Fruit fly (Drosophila melanogaster): Measurements from ENCODE around the gene SH3PX1.

The SH3PX1 gene

dm6 chr3L:9671372-9671771, 42.3 kb downstream of the SH3PX1 start (continued):
- TF ChIP-seq CG10209 (GFP tag; optimal IDR thresholded peaks at IDR 0.05) (no peak), lov (optimal IDR thresholded peaks at IDR 0.05) (no peak), lov (GFP tag; IDR thresholded peaks at IDR 0.05) (no peak), ro (GFP tag; IDR thresholded peaks at IDR 0.05) (no peak), pfk (GFP tag; optimal IDR thresholded peaks at IDR 0.05) (no peak), nerfin-1 (tag; optimal IDR thresholded peaks at IDR 0.05) (no peak), sima (GFP tag; optimal IDR thresholded peaks at IDR 0.05) (no peak), CG33213 (GFP tag; optimal IDR thresholded peaks at IDR 0.05) (no peak), gcm2 (GFP tag; optimal IDR thresholded peaks at IDR 0.05) (no peak), ato (GFP tag; IDR thresholded peaks at IDR 0.05; ENCODE audit: partially characterized antibody) (no peak), Bdp1 (GFP tag; optimal IDR thresholded peaks at IDR 0.05) (no peak), hkb (optimal IDR thresholded peaks at IDR 0.05) (no peak), hkb (GFP tag; IDR thresholded peaks at IDR 0.05) (no peak), Chrac-16 (GFP tag; optimal IDR thresholded peaks at IDR 0.05) (no peak), Nf-YC (tag; optimal IDR thresholded peaks at IDR 0.05) (no peak), CG34376 (GFP tag; optimal IDR thresholded peaks at IDR 0.05) (peak; percentile 78), tap (tag; optimal IDR thresholded peaks at IDR 0.05) (no peak), gro (GFP tag; optimal IDR thresholded peaks at IDR 0.05) (no peak), grn (GFP tag; optimal IDR thresholded peaks at IDR 0.05) (peak; percentile 92), sc (optimal IDR thresholded peaks at IDR 0.05) (no peak), sc (GFP tag; optimal IDR thresholded peaks at IDR 0.05) (no peak), HHEX (GFP tag; optimal IDR thresholded peaks at IDR 0.05) (no peak), bsh (GFP tag; optimal IDR thresholded peaks at IDR 0.05) (no peak), danr (GFP tag; IDR thresholded peaks at IDR 0.05) (no peak), CG11560 (tag; IDR thresholded peaks at IDR 0.05) (no peak), lilli (GFP tag; optimal IDR thresholded peaks at IDR 0.05) (no peak), CG16779 (GFP tag; IDR thresholded peaks at IDR 0.05) (no peak), vvl (GFP tag; IDR thresholded peaks at IDR 0.05) (no peak), CG7271 (tag; optimal IDR thresholded peaks at IDR 0.05) (no peak), CG31224 (GFP tag; IDR thresholded peaks at IDR 0.05) (no peak), H2.0 (GFP tag; IDR thresholded peaks at IDR 0.05) (no peak), sens (GFP tag) (no peak), CG8290 (GFP tag; optimal IDR thresholded peaks at IDR 0.05) (no peak), CG8290 (tag; optimal IDR thresholded peaks at IDR 0.05) (no peak), prd (optimal IDR thresholded peaks at IDR 0.05) (no peak), prd (GFP tag; IDR thresholded peaks at IDR 0.05) (no peak), CG1832 (GFP tag; optimal IDR thresholded peaks at IDR 0.05) (no peak), lmd (GFP tag; IDR thresholded peaks at IDR 0.05) (no peak), NfI (GFP tag; optimal IDR thresholded peaks at IDR 0.05) (no peak), CG13624 (GFP tag; optimal IDR thresholded peaks at IDR 0.05) (no peak), CG10565 (GFP tag; optimal IDR thresholded peaks at IDR 0.05) (no peak), CG13287 (GFP tag; IDR thresholded peaks at IDR 0.05; ENCODE audit: partially characterized antibody) (no peak), CG15479 (GFP tag; optimal IDR thresholded peaks at IDR 0.05) (no peak), NC2β (GFP tag; optimal IDR thresholded peaks at IDR 0.05) (no peak), pzg (GFP tag; optimal IDR thresholded peaks at IDR 0.05) (no peak), Dbx (GFP tag; IDR thresholded peaks at IDR 0.05) (0 out of 3 replicates have a peak, but pooled peaks have one; percentile 10), Scr (GFP tag; IDR thresholded peaks at IDR 0.05; ENCODE audit: partially characterized antibody) (no peak), jumu (GFP tag; optimal IDR thresholded peaks at IDR 0.05) (no peak), Poxn (GFP tag; IDR thresholded peaks at IDR 0.05) (no peak), so (GFP tag; IDR thresholded peaks at IDR 0.05) (no peak), maf-S (GFP tag; optimal IDR thresholded peaks at IDR 0.05) (no peak), CG8765 (GFP tag; IDR thresholded peaks at IDR 0.05) (no peak), CG1792 (GFP tag; optimal IDR thresholded peaks at IDR 0.05) (no peak), CG17829 (tag; optimal IDR thresholded peaks at IDR 0.05) (no peak)

All from whole organism, embryonic.